Worm (Caenorhabditis elegans): ENCODE measurements around the gene C02G6.2.

The C02G6.2 gene

DNA sequence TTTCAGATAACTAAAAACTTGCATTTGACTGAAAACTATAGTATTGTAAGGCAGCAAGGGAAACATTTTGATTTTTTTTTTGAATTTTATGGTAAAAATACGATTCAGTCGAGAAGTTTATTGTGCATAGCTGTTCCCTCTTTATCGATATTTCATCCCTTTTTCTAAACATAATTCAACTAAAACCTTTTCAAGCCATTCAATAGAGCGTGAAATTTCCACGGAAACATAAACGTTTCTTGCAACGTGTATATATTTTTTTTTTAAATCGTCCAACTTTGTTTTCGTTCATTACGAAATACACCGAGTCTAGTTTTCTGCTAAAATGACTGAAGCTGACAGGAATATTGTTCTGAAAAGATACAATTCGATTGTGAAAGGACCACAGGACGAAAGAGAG lies at the start of gene C02G6.2:
Gene C02G6.2 (plus strand): TSS at position 301 of the 400 bp plus-strand sequence.
- TF ChIP-seq hmg-4 (GFP tag; optimal IDR thresholded peaks at IDR 0.05) (no peak), pes-1 (GFP tag; IDR thresholded peaks at IDR 0.05) (no peak), ceh-13 (GFP tag; optimal IDR thresholded peaks at IDR 0.05) (no peak), ama-1 (optimal IDR thresholded peaks at IDR 0.05) (no peak), scrt-1 (GFP tag; IDR thresholded peaks at IDR 0.05) (no peak), flt-1 (GFP tag; IDR thresholded peaks at IDR 0.05) (no peak), aly-1 (tag; optimal IDR thresholded peaks at IDR 0.05) (no peak), F13C5.2 (tag; optimal IDR thresholded peaks at IDR 0.05) (no peak), sea-1 (GFP tag; conservative IDR thresholded peaks at IDR 0.05) (no peak), hmbx-1 (tag; optimal IDR thresholded peaks at IDR 0.05) (no peak), tra-4 (tag; optimal IDR thresholded peaks at IDR 0.05) (no peak), tbx-11 (GFP tag; IDR thresholded peaks at IDR 0.05) (no peak), tbx-37 (GFP tag; conservative IDR thresholded peaks at IDR 0.05) (no peak), ceh-36 (tag; optimal IDR thresholded peaks at IDR 0.05) (no peak), B0310.2 (tag; optimal IDR thresholded peaks at IDR 0.05) (no peak), ets-7 (tag; optimal IDR thresholded peaks at IDR 0.05) (no peak), hnd-1 (tag; optimal IDR thresholded peaks at IDR 0.05) (no peak)

DNA sequence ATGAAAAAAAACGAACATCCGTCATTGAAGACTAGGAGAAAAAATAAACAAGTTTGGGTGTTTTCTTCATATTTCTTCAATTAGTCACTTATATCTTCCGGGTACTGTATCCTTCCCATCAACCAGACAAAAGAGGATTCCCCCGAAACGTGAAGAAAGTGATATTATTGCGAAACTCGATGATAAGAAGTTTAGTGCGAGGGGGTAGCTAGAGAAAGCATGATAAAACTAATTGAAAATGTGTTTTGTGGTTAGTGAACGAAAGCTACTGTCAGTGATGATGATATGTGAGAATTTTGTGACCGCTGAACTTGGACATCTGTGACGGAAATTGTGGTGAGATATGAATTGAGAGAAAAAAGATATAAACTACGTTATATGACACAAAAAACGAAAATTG lies 48.9 kb upstream of the C02G6.2 start:
- TF ChIP-seq ceh-36 (tag; optimal IDR thresholded peaks at IDR 0.05) (no peak), ceh-13 (GFP tag; optimal IDR thresholded peaks at IDR 0.05) (no peak), tbx-37 (GFP tag; conservative IDR thresholded peaks at IDR 0.05) (no peak)

DNA sequence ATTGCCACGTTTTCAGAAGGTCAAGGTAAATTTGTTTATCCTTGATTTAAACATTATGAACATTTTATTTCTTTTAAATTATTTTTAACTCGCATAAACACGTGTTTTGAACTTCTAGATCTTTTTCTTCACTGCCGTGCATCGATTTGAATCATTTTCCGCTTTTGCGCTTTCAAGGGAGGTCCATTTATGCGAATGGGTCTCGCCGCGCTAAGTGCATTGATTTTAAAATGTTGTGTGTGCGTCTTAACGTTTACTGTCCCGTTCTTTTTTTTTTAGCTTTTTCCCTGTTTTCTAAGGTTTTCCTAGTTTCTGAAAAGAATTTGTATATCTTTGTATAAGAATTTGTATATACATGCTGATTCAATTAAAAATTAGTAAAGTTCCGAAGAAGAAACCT lies 46.4 kb upstream of the C02G6.2 start:
- TF ChIP-seq tbx-11 (GFP tag; IDR thresholded peaks at IDR 0.05) (no peak), tra-4 (tag; optimal IDR thresholded peaks at IDR 0.05) (no peak), tbx-37 (GFP tag; conservative IDR thresholded peaks at IDR 0.05) (no peak), aly-1 (tag; optimal IDR thresholded peaks at IDR 0.05) (no peak), pes-1 (GFP tag; IDR thresholded peaks at IDR 0.05) (no peak), scrt-1 (GFP tag; IDR thresholded peaks at IDR 0.05) (no peak), ceh-36 (tag; optimal IDR thresholded peaks at IDR 0.05) (no peak), hmg-4 (GFP tag; optimal IDR thresholded peaks at IDR 0.05) (no peak), flt-1 (GFP tag; IDR thresholded peaks at IDR 0.05) (no peak), sea-1 (GFP tag; conservative IDR thresholded peaks at IDR 0.05) (no peak), ceh-13 (GFP tag; optimal IDR thresholded peaks at IDR 0.05) (no peak), ama-1 (optimal IDR thresholded peaks at IDR 0.05) (no peak), B0310.2 (tag; optimal IDR thresholded peaks at IDR 0.05) (no peak), hmbx-1 (tag; optimal IDR thresholded peaks at IDR 0.05) (no peak), ets-7 (tag; optimal IDR thresholded peaks at IDR 0.05) (no peak), hnd-1 (tag; optimal IDR thresholded peaks at IDR 0.05) (no peak)

DNA sequence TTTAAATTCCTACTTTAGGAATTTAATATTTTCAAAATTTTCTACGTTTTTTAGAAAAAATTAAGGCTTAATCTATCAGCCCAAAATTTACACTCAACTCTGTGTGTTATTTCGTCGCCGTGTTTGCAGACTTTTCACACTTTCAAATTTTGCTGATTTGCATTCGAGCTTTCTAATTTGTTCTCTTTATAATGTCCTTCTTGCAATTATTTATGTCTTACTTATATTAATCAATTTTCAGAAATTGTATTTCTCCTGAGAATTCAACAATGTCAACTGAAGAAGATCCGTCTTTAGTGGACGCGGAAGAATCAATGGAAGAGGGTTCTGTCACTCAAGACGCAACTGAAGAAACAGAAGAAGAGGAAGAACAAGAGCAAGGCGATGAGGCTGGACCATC lies 45.3 kb upstream of the C02G6.2 start, which contains the start of gene let-418:
Gene let-418 (plus strand): TSS at position 242 of the 400 bp plus-strand sequence.
- no peak for TF ChIP-seq aly-1 (tag; optimal IDR thresholded peaks at IDR 0.05)
- no peak for TF ChIP-seq F13C5.2 (tag; optimal IDR thresholded peaks at IDR 0.05)

DNA sequence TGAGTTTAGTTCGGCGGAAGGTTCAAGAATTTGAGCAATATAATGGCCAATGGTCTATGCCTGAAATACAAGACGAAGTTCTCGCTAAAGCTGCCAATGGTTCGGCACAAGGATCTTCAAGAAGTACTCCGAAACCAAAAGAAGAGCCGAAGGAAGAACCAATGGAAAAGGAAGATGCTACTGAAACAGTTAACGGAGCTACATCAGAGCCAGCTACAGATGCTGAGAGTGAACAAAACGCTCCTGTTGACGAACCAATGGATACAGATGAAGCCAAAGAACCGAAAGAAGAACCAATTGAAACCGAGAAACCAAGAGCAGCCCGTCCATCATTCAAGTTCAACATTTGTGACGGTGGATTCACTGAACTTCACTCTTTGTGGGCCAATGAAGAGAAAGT lies 40.6 kb upstream of the C02G6.2 start:
- TF ChIP-seq ama-1 (optimal IDR thresholded peaks at IDR 0.05) = no peak
- no peak for TF ChIP-seq F13C5.2 (tag; optimal IDR thresholded peaks at IDR 0.05)
- TF ChIP-seq B0310.2 (tag; optimal IDR thresholded peaks at IDR 0.05) = no peak
- TF ChIP-seq ceh-13 (GFP tag; optimal IDR thresholded peaks at IDR 0.05) = no peak
- TF ChIP-seq hnd-1 (tag; optimal IDR thresholded peaks at IDR 0.05) = no peak
- no peak for TF ChIP-seq tbx-11 (GFP tag; IDR thresholded peaks at IDR 0.05)
- TF ChIP-seq hmbx-1 (tag; optimal IDR thresholded peaks at IDR 0.05) = no peak
- no peak for TF ChIP-seq scrt-1 (GFP tag; IDR thresholded peaks at IDR 0.05)
- TF ChIP-seq ets-7 (tag; optimal IDR thresholded peaks at IDR 0.05) = no peak
- TF ChIP-seq flt-1 (GFP tag; IDR thresholded peaks at IDR 0.05) = no peak
- no peak for TF ChIP-seq sea-1 (GFP tag; conservative IDR thresholded peaks at IDR 0.05)

DNA sequence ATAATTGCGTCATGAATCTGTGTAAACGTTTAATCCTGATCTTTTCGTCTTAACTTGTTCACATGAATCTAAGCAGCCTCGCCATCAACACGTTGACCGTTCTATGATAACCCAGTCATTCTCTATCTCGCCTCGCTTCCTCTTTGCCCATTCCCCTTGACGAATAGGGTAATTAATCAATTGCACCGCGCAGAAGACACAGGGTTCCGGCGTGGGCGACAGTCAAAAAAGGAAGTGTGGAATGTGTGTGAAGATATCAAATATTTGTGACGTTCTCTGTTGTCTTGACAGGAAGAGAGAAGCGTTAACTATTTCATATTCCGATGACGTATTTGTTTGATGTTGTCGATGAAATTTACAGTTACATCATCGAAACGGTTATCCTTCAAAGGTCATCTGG lies 39.1 kb upstream of the C02G6.2 start:
- TF ChIP-seq tbx-11 (GFP tag; IDR thresholded peaks at IDR 0.05) = no peak

DNA sequence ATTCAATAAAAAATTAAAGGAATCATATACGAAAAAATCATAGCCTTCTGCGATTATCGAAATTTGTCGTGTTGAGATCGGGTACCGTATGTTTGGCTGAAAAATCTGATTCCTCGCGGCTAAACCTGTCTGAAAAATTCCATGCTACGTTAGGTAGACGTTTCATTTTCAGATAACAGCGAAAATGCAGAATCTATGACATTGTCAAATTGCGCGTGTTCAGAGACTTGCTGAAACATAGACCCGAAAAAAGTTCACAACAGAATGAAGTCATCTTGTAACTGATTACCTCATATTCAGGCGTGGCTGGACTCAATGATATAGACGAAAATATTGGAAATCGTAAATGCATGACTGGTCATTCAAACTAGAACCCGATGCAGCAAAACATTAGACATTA lies 38.3 kb upstream of the C02G6.2 start, which contains the start of gene srh-76:
Gene srh-76 (plus strand): TSS at position 301 of the 400 bp plus-strand sequence.
- TF ChIP-seq pes-1 (GFP tag; IDR thresholded peaks at IDR 0.05) (no peak), F13C5.2 (tag; optimal IDR thresholded peaks at IDR 0.05) (no peak), hnd-1 (tag; optimal IDR thresholded peaks at IDR 0.05) (no peak), tra-4 (tag; optimal IDR thresholded peaks at IDR 0.05) (no peak), tbx-11 (GFP tag; IDR thresholded peaks at IDR 0.05) (no peak), ets-7 (tag; optimal IDR thresholded peaks at IDR 0.05) (no peak), ceh-36 (tag; optimal IDR thresholded peaks at IDR 0.05) (no peak), sea-1 (GFP tag; conservative IDR thresholded peaks at IDR 0.05) (no peak), aly-1 (tag; optimal IDR thresholded peaks at IDR 0.05) (no peak), hmg-4 (GFP tag; optimal IDR thresholded peaks at IDR 0.05) (no peak), B0310.2 (tag; optimal IDR thresholded peaks at IDR 0.05) (no peak), flt-1 (GFP tag; IDR thresholded peaks at IDR 0.05) (no peak), hmbx-1 (tag; optimal IDR thresholded peaks at IDR 0.05) (no peak), ceh-13 (GFP tag; optimal IDR thresholded peaks at IDR 0.05) (no peak), tbx-37 (GFP tag; conservative IDR thresholded peaks at IDR 0.05) (no peak), scrt-1 (GFP tag; IDR thresholded peaks at IDR 0.05) (no peak)

DNA sequence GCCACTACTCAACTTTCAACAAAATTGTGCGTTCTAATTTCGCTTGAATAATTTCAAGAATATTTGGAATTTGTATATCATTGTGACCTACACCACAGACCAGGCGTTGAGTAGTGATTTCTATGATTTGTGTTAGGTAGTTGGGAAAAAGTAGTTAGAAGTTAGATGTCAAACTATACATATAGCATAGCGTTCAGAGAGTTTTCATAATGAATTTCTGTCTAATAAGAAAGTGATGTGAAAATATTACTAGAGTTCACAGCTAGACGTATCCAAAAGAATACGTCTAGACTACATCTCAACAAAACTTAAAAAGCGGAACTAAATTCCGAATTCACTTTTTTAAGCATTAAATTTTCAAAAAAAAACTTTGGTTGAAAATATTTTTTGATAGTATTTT lies 36.5 kb upstream of the C02G6.2 start:
- TF ChIP-seq sea-1 (GFP tag; conservative IDR thresholded peaks at IDR 0.05) = no peak
- no peak for TF ChIP-seq pes-1 (GFP tag; IDR thresholded peaks at IDR 0.05)
- no peak for TF ChIP-seq F13C5.2 (tag; optimal IDR thresholded peaks at IDR 0.05)
- no peak for TF ChIP-seq ceh-36 (tag; optimal IDR thresholded peaks at IDR 0.05)
- no peak for TF ChIP-seq ceh-13 (GFP tag; optimal IDR thresholded peaks at IDR 0.05)
- no peak for TF ChIP-seq B0310.2 (tag; optimal IDR thresholded peaks at IDR 0.05)
- TF ChIP-seq hmg-4 (GFP tag; optimal IDR thresholded peaks at IDR 0.05) = no peak
- no peak for TF ChIP-seq tra-4 (tag; optimal IDR thresholded peaks at IDR 0.05)
- TF ChIP-seq flt-1 (GFP tag; IDR thresholded peaks at IDR 0.05) = no peak
- TF ChIP-seq ama-1 (optimal IDR thresholded peaks at IDR 0.05) = no peak
- TF ChIP-seq tbx-37 (GFP tag; conservative IDR thresholded peaks at IDR 0.05) = no peak
- TF ChIP-seq hnd-1 (tag; optimal IDR thresholded peaks at IDR 0.05) = no peak
- TF ChIP-seq hmbx-1 (tag; optimal IDR thresholded peaks at IDR 0.05) = no peak
- no peak for TF ChIP-seq ets-7 (tag; optimal IDR thresholded peaks at IDR 0.05)
- no peak for TF ChIP-seq scrt-1 (GFP tag; IDR thresholded peaks at IDR 0.05)
- TF ChIP-seq tbx-11 (GFP tag; IDR thresholded peaks at IDR 0.05) = no peak
- no peak for TF ChIP-seq aly-1 (tag; optimal IDR thresholded peaks at IDR 0.05)
